Worm (Caenorhabditis elegans) whole organism, young adult: ENCODE results near the gene F13E9.12.

ENCODE experiments used
- C06A6.2 ChIP-seq: fragments of 200-800 bp; sonication (Bioruptor generic); conservative IDR thresholded peaks from 2 replicates; pipeline ENCODE4 v1.3.6; 2022; ENCODE audit warnings: missing genetic modification characterization, missing compliant biosample characterization
- attf-3 ChIP-seq: fragments of 200-800 bp; sonication (Bioruptor generic); conservative IDR thresholded peaks from 2 replicates; pipeline ENCODE4 v1.3.6; 2022; ENCODE audit warnings: missing genetic modification reagents, missing genetic modification characterization, missing compliant biosample characterization
- ceh-100 ChIP-seq: fragments of 200-800 bp; sonication (Bioruptor generic); IDR thresholded peaks from 2 replicates; pipeline ENCODE4 v1.3.6; 2022; ENCODE audit warnings: missing genetic modification reagents, missing genetic modification characterization, missing compliant biosample characterization
- ets-4 ChIP-seq: fragments of 200-800 bp; sonication (Bioruptor generic); optimal IDR thresholded peaks from 2 replicates; lab custom pipeline; 2018; ENCODE audit warnings: mild to moderate bottlenecking, missing genetic modification characterization, missing compliant biosample characterization
- madf-8 ChIP-seq: fragments of 200-800 bp; sonication (Bioruptor generic); conservative IDR thresholded peaks from 2 replicates; pipeline ENCODE4 v1.3.6; 2022; ENCODE audit warnings: missing genetic modification reagents, missing genetic modification characterization, missing compliant biosample characterization
- mel-28 ChIP-seq: sonication (generic microtip); optimal IDR thresholded peaks from 2 replicates; lab custom pipeline; 2016; ENCODE audit warnings: borderline replicate concordance, mild to moderate bottlenecking, missing genetic modification characterization, missing compliant biosample characterization
- nfya-1 ChIP-seq: sonication (generic microtip); optimal IDR thresholded peaks from 2 replicates; lab custom pipeline; 2017; ENCODE audit warnings: antibody characterized with exemption, missing compliant biosample characterization, missing genetic modification characterization, borderline replicate concordance; ENCODE audit not compliant: insufficient read depth
- pha-4 ChIP-seq: fragments of 150-350 bp; sonication (generic microtip); optimal IDR thresholded peaks from 2 replicates; lab custom pipeline; 2014; ENCODE audit warnings: missing biosample characterization, missing genetic modification reagents, missing genetic modification characterization
- sdz-38 ChIP-seq: sonication (generic microtip); optimal IDR thresholded peaks from 2 replicates; lab custom pipeline; 2016; ENCODE audit warnings: missing genotype, missing genetic modification characterization, missing compliant biosample characterization
- snpc-1.1 ChIP-seq: sonication (generic microtip); optimal IDR thresholded peaks from 2 replicates; lab custom pipeline; 2017; ENCODE audit warnings: missing genetic modification characterization, mild to moderate bottlenecking, missing compliant biosample characterization, antibody characterized with exemption, moderate library complexity, missing genotype, missing genetic modification reagents; ENCODE audit not compliant: insufficient read depth
- unc-130 ChIP-seq: sonication (generic microtip); optimal IDR thresholded peaks from 2 replicates; lab custom pipeline; 2016; ENCODE audit warnings: missing genetic modification reagents, missing genetic modification characterization, missing compliant biosample characterization
- ztf-22 ChIP-seq: fragments of 200-800 bp; sonication (Bioruptor generic); optimal IDR thresholded peaks from 2 replicates; lab custom pipeline; 2018; ENCODE audit warnings: mild to moderate bottlenecking, missing genetic modification characterization, moderate library complexity, missing compliant biosample characterization

ce11 chrIV:10881230-10881629 is 6.8 kb upstream of the F13E9.12 start, which contains the start of gene F13E9.13:
- TF ChIP-seq attf-3 (no peak), nfya-1 (tag; lab: Kevin White, UChicago) (no peak), unc-130 (GFP tag; lab: Kevin White, UChicago) (no peak), ets-4 (GFP tag; lab: Kevin White, UChicago) (no peak), madf-8 (GFP tag; lab: Robert Waterston, UW) (no peak), mel-28 (no peak), ztf-22 (GFP tag; lab: Kevin White, UChicago) (no peak), snpc-1.1 (no peak), sdz-38 (tag; lab: Kevin White, UChicago) (no peak), pha-4 (tag; lab: Kevin White, UChicago) (no peak), ceh-100 (no peak), C06A6.2 (GFP tag; lab: Robert Waterston, UW) (no peak)
